Fruit fly (Drosophila melanogaster) whole organism, embryonic: ENCODE results near the gene usp.
A peak's percentile ranks its signal among the peaks of the same experiment; 100 is the strongest.

ENCODE experiments used
- Ada2b ChIP-seq: fragments of 200-800 bp; sonication (Bioruptor generic); IDR thresholded peaks from 2 replicates; pipeline ENCODE4 v1.3.6; 2022; ENCODE audit warnings: missing biosample characterization, missing genetic modification characterization
- Atf-2 ChIP-seq: fragments of 200-800 bp; sonication (Bioruptor generic); optimal IDR thresholded peaks from 2 replicates; lab custom pipeline; 2016; ENCODE audit warnings: missing biosample characterization, missing genetic modification characterization
- B-H2 ChIP-seq: fragments of 200-800 bp; sonication (Bioruptor generic); optimal IDR thresholded peaks from 2 replicates; lab custom pipeline; 2018; ENCODE audit warnings: missing biosample characterization, mild to moderate bottlenecking, missing genetic modification characterization
- CG11093 ChIP-seq: fragments of 200-800 bp; sonication (Bioruptor generic); IDR thresholded peaks from 3 replicates; pipeline ENCODE4 v1.3.6; 2022; ENCODE audit warnings: missing biosample characterization, missing genetic modification characterization
- CG11696 ChIP-seq: fragments of 200-800 bp; sonication (Bioruptor generic); IDR thresholded peaks from 2 replicates; pipeline ENCODE4 v1.3.6; 2022; ENCODE audit warnings: missing biosample characterization, missing genetic modification characterization
- CG13624 ChIP-seq: fragments of 200-800 bp; sonication (Bioruptor generic); optimal IDR thresholded peaks from 2 replicates; lab custom pipeline; 2016; ENCODE audit warnings: missing biosample characterization, missing genetic modification characterization
- CG14014 ChIP-seq: fragments of 200-800 bp; sonication (Bioruptor generic); IDR thresholded peaks from 2 replicates; pipeline ENCODE4 v1.3.6; 2022; ENCODE audit warnings: missing biosample characterization, missing genetic modification characterization
- CG16779 ChIP-seq: fragments of 200-800 bp; sonication (Bioruptor generic); IDR thresholded peaks from 2 replicates; pipeline ENCODE4 v1.3.6; 2022; ENCODE audit warnings: missing biosample characterization, missing genetic modification characterization
- CG17186 ChIP-seq: fragments of 200-800 bp; sonication (Bioruptor generic); optimal IDR thresholded peaks from 3 replicates; lab custom pipeline; 2017; ENCODE audit warnings: missing biosample characterization, missing genetic modification reagents, missing genetic modification characterization
- CG17612 ChIP-seq: fragments of 200-800 bp; sonication (Bioruptor generic); IDR thresholded peaks from 2 replicates; pipeline ENCODE4 v1.3.6; 2022; ENCODE audit warnings: missing biosample characterization, missing genetic modification characterization
- CG4404 ChIP-seq: fragments of 200-800 bp; sonication (Bioruptor generic); IDR thresholded peaks from 2 replicates; pipeline ENCODE4 v1.3.6; 2022; ENCODE audit warnings: missing biosample characterization, missing genetic modification characterization
- CG7271 ChIP-seq: fragments of 200-800 bp; sonication (Bioruptor generic); optimal IDR thresholded peaks from 2 replicates; lab custom pipeline; 2018; ENCODE audit warnings: missing biosample characterization, mild to moderate bottlenecking, missing genetic modification characterization, moderate library complexity
- CG8924 ChIP-seq: fragments of 200-800 bp; optimal IDR thresholded peaks from 3 replicates; lab custom pipeline; 2019; ENCODE audit warnings: missing biosample characterization, mild to moderate bottlenecking, missing genetic modification characterization, moderate library complexity
- CG9817 ChIP-seq: fragments of 200-800 bp; sonication (Bioruptor generic); optimal IDR thresholded peaks from 2 replicates; lab custom pipeline; 2018; ENCODE audit warnings: missing biosample characterization, mild to moderate bottlenecking, missing genetic modification characterization, moderate library complexity
- Deaf1 ChIP-seq: fragments of 200-800 bp; optimal IDR thresholded peaks from 3 replicates; lab custom pipeline; 2019; ENCODE audit warnings: missing biosample characterization, mild to moderate bottlenecking, missing genetic modification characterization, moderate library complexity
- Dll ChIP-seq: fragments of 200-800 bp; sonication (Bioruptor generic); IDR thresholded peaks from 4 replicates; pipeline ENCODE4 v1.3.6; 2022; ENCODE audit warnings: missing biosample characterization, missing genetic modification characterization; ENCODE audit not compliant: partially characterized antibody
- Doc3 ChIP-seq: fragments of 200-800 bp; sonication (Bioruptor generic); IDR thresholded peaks from 3 replicates; pipeline ENCODE4 v1.3.6; 2022; ENCODE audit warnings: missing biosample characterization, missing genetic modification characterization; ENCODE audit not compliant: partially characterized antibody
- Dp ChIP-seq: fragments of 200-800 bp; sonication (Bioruptor generic); optimal IDR thresholded peaks from 2 replicates; lab custom pipeline; 2018; ENCODE audit warnings: missing biosample characterization, mild to moderate bottlenecking, missing genetic modification characterization, moderate library complexity
- HLH3B ChIP-seq: fragments of 200-800 bp; sonication (Bioruptor generic); IDR thresholded peaks from 2 replicates; pipeline ENCODE4 v1.3.6; 2022; ENCODE audit warnings: missing biosample characterization, missing genetic modification characterization
- HLH4C ChIP-seq: fragments of 200-800 bp; sonication (Bioruptor generic); IDR thresholded peaks from 3 replicates; pipeline ENCODE4 v1.3.6; 2022; ENCODE audit warnings: missing biosample characterization, missing genetic modification characterization; ENCODE audit not compliant: partially characterized antibody
- Hr51 ChIP-seq, 2 experiments: fragments of 200-800 bp; sonication (Bioruptor generic); optimal IDR thresholded peaks; 2 replicates in 1 of 2; 3 replicates in 1 of 2; lab custom pipeline; 2016 to 2018; ENCODE audit warnings: missing biosample characterization in 2 of 2, missing genetic modification characterization in 2 of 2, mild to moderate bottlenecking in 1 of 2, moderate library complexity in 1 of 2
- Lhr ChIP-seq: fragments of 200-800 bp; sonication (Bioruptor generic); optimal IDR thresholded peaks from 3 replicates; lab custom pipeline; 2017; ENCODE audit warnings: mild to moderate bottlenecking, missing biosample characterization, missing genetic modification reagents, missing genetic modification characterization
- Max ChIP-seq: fragments of 200-800 bp; sonication (Bioruptor generic); optimal IDR thresholded peaks from 2 replicates; lab custom pipeline; 2016; ENCODE audit warnings: missing biosample characterization, mild to moderate bottlenecking, missing genetic modification characterization
- Med ChIP-seq: fragments of 200-800 bp; sonication (Bioruptor generic); peaks from one replicate; lab custom pipeline; 2016; ENCODE audit warnings: missing biosample characterization, missing genetic modification characterization, mild to moderate bottlenecking, inconsistent platforms, moderate library complexity
- Mrtf ChIP-seq: fragments of 200-800 bp; sonication (Bioruptor generic); IDR thresholded peaks from 3 replicates; pipeline ENCODE4 v1.3.6; 2022; ENCODE audit warnings: missing biosample characterization, missing genetic modification characterization
- NC2α ChIP-seq: fragments of 200-800 bp; sonication (Bioruptor generic); optimal IDR thresholded peaks from 2 replicates; lab custom pipeline; 2016; ENCODE audit warnings: missing biosample characterization, missing genetic modification characterization
- cas ChIP-seq: fragments of 200-800 bp; sonication (Bioruptor generic); IDR thresholded peaks from 2 replicates; pipeline ENCODE4 v1.3.6; 2022; ENCODE audit warnings: missing biosample characterization, missing genetic modification characterization
- caup ChIP-seq: fragments of 200-800 bp; sonication (Bioruptor generic); optimal IDR thresholded peaks from 3 replicates; lab custom pipeline; 2017; ENCODE audit warnings: missing biosample characterization, mild to moderate bottlenecking, missing genetic modification characterization, moderate library complexity; ENCODE audit not compliant: severe bottlenecking
- crc ChIP-seq: fragments of 200-800 bp; sonication (Bioruptor generic); optimal IDR thresholded peaks from 2 replicates; lab custom pipeline; 2016; ENCODE audit warnings: missing biosample characterization, missing genetic modification characterization
- dmrt11E ChIP-seq: fragments of 200-800 bp; sonication (Bioruptor generic); optimal IDR thresholded peaks from 3 replicates; lab custom pipeline; 2018; ENCODE audit warnings: missing biosample characterization, mild to moderate bottlenecking, missing genetic modification characterization, moderate library complexity
- esg ChIP-seq: fragments of 200-800 bp; sonication (Bioruptor generic); conservative IDR thresholded peaks from 2 replicates; pipeline ENCODE4 v1.3.6; 2022; ENCODE audit warnings: missing biosample characterization, missing genetic modification characterization
- gce ChIP-seq: fragments of 200-800 bp; sonication (Bioruptor generic); IDR thresholded peaks from 3 replicates; pipeline ENCODE4 v1.3.6; 2022; ENCODE audit warnings: missing biosample characterization, missing genetic modification characterization
- gcm ChIP-seq: fragments of 200-800 bp; sonication (Bioruptor generic); optimal IDR thresholded peaks from 2 replicates; lab custom pipeline; 2019; ENCODE audit warnings: missing biosample characterization, mild to moderate bottlenecking, missing genetic modification characterization, moderate library complexity
- grau ChIP-seq: fragments of 200-800 bp; optimal IDR thresholded peaks from 3 replicates; lab custom pipeline; 2019; ENCODE audit warnings: missing biosample characterization, mild to moderate bottlenecking, missing genetic modification characterization, moderate library complexity
- h ChIP-seq: fragments of >200 bp; optimal IDR thresholded peaks from 2 replicates; lab custom pipeline; 2017
- kay ChIP-seq: fragments of 200-800 bp; sonication (Bioruptor generic); optimal IDR thresholded peaks from 2 replicates; lab custom pipeline; 2016; ENCODE audit warnings: missing biosample characterization, missing genetic modification characterization
- lilli ChIP-seq: fragments of 200-800 bp; sonication (Bioruptor generic); optimal IDR thresholded peaks from 3 replicates; lab custom pipeline; 2016; ENCODE audit warnings: missing biosample characterization, missing genetic modification characterization
- nmo ChIP-seq: fragments of 200-800 bp; sonication (Bioruptor generic); optimal IDR thresholded peaks from 2 replicates; lab custom pipeline; 2018; ENCODE audit warnings: missing biosample characterization, mild to moderate bottlenecking, missing genetic modification characterization, moderate library complexity
- oc ChIP-seq: fragments of 200-800 bp; sonication (Bioruptor generic); optimal IDR thresholded peaks from 2 replicates; lab custom pipeline; 2018; ENCODE audit warnings: missing biosample characterization, mild to moderate bottlenecking, missing genetic modification characterization, moderate library complexity
- odd ChIP-seq: fragments of 200-800 bp; sonication (Bioruptor generic); optimal IDR thresholded peaks from 2 replicates; lab custom pipeline; 2017; ENCODE audit warnings: missing biosample characterization, mild to moderate bottlenecking, missing genetic modification characterization
- prd ChIP-seq, 3 experiments: fragments of >200 bp in 2 of 3; fragments of 200-800 bp in 1 of 3; sonication (Bioruptor generic) in 1 of 3; optimal IDR thresholded peaks in 2 of 3; IDR thresholded peaks in 1 of 3; 2 replicates in 2 of 3; 3 replicates in 1 of 3; pipeline versions ENCODE4 v1.3.6 to Lab custom; 2017 to 2022; ENCODE audit warnings: missing biosample characterization in 1 of 3, missing genetic modification characterization in 1 of 3
- ranshi ChIP-seq: fragments of 200-800 bp; sonication (Bioruptor generic); IDR thresholded peaks from 2 replicates; pipeline ENCODE4 v1.3.6; 2022; ENCODE audit warnings: missing biosample characterization, missing genetic modification characterization
- rib ChIP-seq: fragments of 200-800 bp; sonication (Bioruptor generic); IDR thresholded peaks from 2 replicates; pipeline ENCODE4 v1.3.6; 2022; ENCODE audit warnings: missing biosample characterization, missing genetic modification characterization
- run ChIP-seq: fragments of 200-800 bp; sonication (Bioruptor generic); optimal IDR thresholded peaks from 3 replicates; lab custom pipeline; 2018; ENCODE audit warnings: missing biosample characterization, mild to moderate bottlenecking, missing genetic modification characterization
- scrt ChIP-seq: fragments of 200-800 bp; sonication (Bioruptor generic); optimal IDR thresholded peaks from 2 replicates; lab custom pipeline; 2018; ENCODE audit warnings: missing biosample characterization, mild to moderate bottlenecking, missing genetic modification characterization, moderate library complexity
- so ChIP-seq: fragments of 200-800 bp; sonication (Bioruptor generic); IDR thresholded peaks from 3 replicates; pipeline ENCODE4 v1.3.6; 2022; ENCODE audit warnings: missing biosample characterization, missing genetic modification characterization
- sob ChIP-seq: fragments of 200-800 bp; sonication (Bioruptor generic); IDR thresholded peaks from 2 replicates; pipeline ENCODE4 v1.3.6; 2022; ENCODE audit warnings: missing biosample characterization, missing genetic modification characterization
- sug ChIP-seq: fragments of 200-800 bp; optimal IDR thresholded peaks from 2 replicates; lab custom pipeline; 2019; ENCODE audit warnings: missing biosample characterization, mild to moderate bottlenecking, missing genetic modification characterization, moderate library complexity
- unc-4 ChIP-seq: fragments of 200-800 bp; sonication (Bioruptor generic); IDR thresholded peaks from 2 replicates; pipeline ENCODE4 v1.3.6; 2022; ENCODE audit warnings: missing biosample characterization, missing genetic modification characterization; ENCODE audit not compliant: partially characterized antibody

The usp gene

dm6 chrX:2009453-2010009, 32.6 kb downstream of the usp start (continued):
- TF ChIP-seq CG9817 (tag; lab: Kevin White, UChicago) (peak; percentile 73), oc (tag; lab: Kevin White, UChicago) (no peak), CG7271 (tag; lab: Kevin White, UChicago) (no peak), grau (peak; percentile 80), Atf-2 (GFP tag; lab: Kevin White, UChicago) (peak; percentile 83), prd (optimal IDR thresholded peaks at IDR 0.05; lab: Kevin White, UChicago) (no peak), prd (GFP tag; IDR thresholded peaks at IDR 0.05; lab: Robert Waterston, UW) (peak; percentile 61), dmrt11E (tag; lab: Kevin White, UChicago) (peak; percentile 78), Doc3 (GFP tag; lab: Robert Waterston, UW) (no peak), so (GFP tag; lab: Robert Waterston, UW) (peak; percentile 65; the same call in 1 of the 3 replicates), Max (peak; percentile 56), ranshi (GFP tag; lab: Robert Waterston, UW) (peak; percentile 86), Hr51 (GFP tag; optimal IDR thresholded peaks at IDR 0.05; lab: Kevin White, UChicago) (peak; percentile 75 to 81), CG14014 (GFP tag; lab: Robert Waterston, UW) (peak; percentile 26; the same call in 1 of the 2 replicates), caup (GFP tag; lab: Kevin White, UChicago) (peak; percentile 63), h (lab: Kevin White, UChicago) (no peak), NC2α (peak; percentile 52), CG13624 (peak; percentile 47), HLH3B (GFP tag; lab: Robert Waterston, UW) (peak; percentile 49; the same call in 1 of the 2 replicates), esg (GFP tag; lab: Robert Waterston, UW) (peak; percentile 60), gce (GFP tag; lab: Robert Waterston, UW) (no peak), gcm (GFP tag; lab: Kevin White, UChicago) (peak; percentile 35), Deaf1 (no peak), cas (no peak), Mrtf (GFP tag; lab: Robert Waterston, UW) (peak; percentile 44; the same call in 2 of the 3 replicates), CG11093 (GFP tag; lab: Robert Waterston, UW) (no peak), crc (GFP tag; lab: Kevin White, UChicago) (peak; percentile 80), CG8924 (tag; lab: Kevin White, UChicago) (peak; percentile 74), B-H2 (GFP tag; lab: Kevin White, UChicago) (peak; percentile 48), CG16779 (GFP tag; lab: Robert Waterston, UW) (no peak), sug (tag; lab: Kevin White, UChicago) (peak; percentile 68), rib (GFP tag; lab: Robert Waterston, UW) (no peak), CG4404 (GFP tag; lab: Robert Waterston, UW) (peak; percentile 44), run (peak; percentile 33), Dp (GFP tag; lab: Kevin White, UChicago) (no peak), Lhr (peak; percentile 60), Dll (no peak), CG17612 (GFP tag; lab: Robert Waterston, UW) (no peak), HLH4C (no peak), Med (GFP tag; lab: Kevin White, UChicago) (peak; percentile 84), kay (peak; percentile 44), nmo (GFP tag; lab: Kevin White, UChicago) (peak; percentile 87), scrt (GFP tag; lab: Kevin White, UChicago) (peak; percentile 46), CG17186 (GFP tag; lab: Kevin White, UChicago) (peak; percentile 6), CG11696 (GFP tag; lab: Robert Waterston, UW) (no peak), lilli (peak; percentile 82), unc-4 (GFP tag; lab: Robert Waterston, UW) (no peak), sob (GFP tag; lab: Robert Waterston, UW) (0 out of 2 replicates have a peak, but pooled peaks have one; percentile 29), Ada2b (GFP tag; lab: Robert Waterston, UW) (peak; percentile 51; the same call in 1 of the 2 replicates), odd (peak; percentile 64)
